Worm (Caenorhabditis elegans): Measurements from ENCODE around the gene nuo-4.

The nuo-4 gene

DNA sequence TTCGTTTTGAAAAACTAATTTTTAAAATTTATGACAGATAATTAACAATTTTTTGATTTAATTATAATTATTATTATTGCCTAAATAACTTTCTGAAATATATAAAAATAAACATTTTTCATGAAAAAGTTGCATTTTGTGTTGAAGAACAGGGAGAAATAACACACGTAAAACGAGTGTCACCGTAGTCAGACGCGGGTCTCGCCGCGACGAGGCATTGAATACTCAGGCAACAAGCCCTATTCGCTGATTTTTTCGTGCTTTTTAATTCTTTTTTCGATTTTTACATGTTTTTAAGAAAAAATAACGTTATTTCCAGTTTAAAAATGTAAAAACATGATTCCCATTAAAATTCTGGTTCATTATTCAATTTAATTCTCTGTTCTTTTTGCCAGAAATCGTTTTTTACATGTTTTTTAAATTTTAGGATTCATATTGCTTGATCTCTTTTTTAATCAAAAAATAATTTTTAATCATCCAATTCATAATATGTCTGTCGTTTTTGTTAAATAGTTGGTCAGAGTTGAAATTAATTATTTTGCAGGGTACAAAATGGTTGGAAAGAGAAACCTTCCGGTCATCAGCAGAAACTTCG is 49.4 kb upstream of the nuo-4 start, which contains the start of gene rpl-6 (continued):
- no peak for TF ChIP-seq nhr-120 (GFP tag; IDR thresholded peaks at IDR 0.05)
- TF ChIP-seq hlh-26 (GFP tag; conservative IDR thresholded peaks at IDR 0.05), result no peak
- no peak for TF ChIP-seq die-1 (tag; optimal IDR thresholded peaks at IDR 0.05)
- TF ChIP-seq hmg-1.2 (GFP tag; IDR thresholded peaks at IDR 0.05), result peak; percentile 86
- TF ChIP-seq akir-1 (GFP tag; optimal IDR thresholded peaks at IDR 0.05), result no peak
- no peak for TF ChIP-seq let-526 (GFP tag; IDR thresholded peaks at IDR 0.05)
- no peak for TF ChIP-seq cebp-1 (GFP tag; IDR thresholded peaks at IDR 0.05)
- TF ChIP-seq cebp-1 (tag; optimal IDR thresholded peaks at IDR 0.05), result peak; percentile 72
- TF ChIP-seq tbp1 (GFP tag; optimal IDR thresholded peaks at IDR 0.05), result peak; percentile 57
- 0 out of 2 replicates have a peak, but pooled peaks have one; percentile 44 for TF ChIP-seq D2030.7 (GFP tag; IDR thresholded peaks at IDR 0.05)
- no peak for TF ChIP-seq nhr-27 (tag; optimal IDR thresholded peaks at IDR 0.05)
- no peak for TF ChIP-seq cebp-2 (GFP tag; IDR thresholded peaks at IDR 0.05)
- peak; percentile 74 for TF ChIP-seq attf-3 (GFP tag; conservative IDR thresholded peaks at IDR 0.05)
- no peak for TF ChIP-seq F37B4.10 (GFP tag; IDR thresholded peaks at IDR 0.05)
- TF ChIP-seq egrh-3 (GFP tag; IDR thresholded peaks at IDR 0.05), result no peak
- TF ChIP-seq him-1 (tag; optimal IDR thresholded peaks at IDR 0.05), result no peak
- TF ChIP-seq madf-10 (tag; optimal IDR thresholded peaks at IDR 0.05), result peak; percentile 4
- no peak for TF ChIP-seq sdz-38 (tag; optimal IDR thresholded peaks at IDR 0.05)
- TF ChIP-seq mxl-1 (tag; optimal IDR thresholded peaks at IDR 0.05), result no peak
- TF ChIP-seq B0261.1 (tag; optimal IDR thresholded peaks at IDR 0.05), result no peak
- no peak for TF ChIP-seq F22D6.2 (tag; optimal IDR thresholded peaks at IDR 0.05)
- TF ChIP-seq lin-54 (GFP tag; optimal IDR thresholded peaks at IDR 0.05), result peak; percentile 80
- TF ChIP-seq aptf-2 (GFP tag; conservative IDR thresholded peaks at IDR 0.05), result no peak
- TF ChIP-seq madf-6 (GFP tag; IDR thresholded peaks at IDR 0.05), result peak; percentile 83
- TF ChIP-seq tlf-1 (GFP tag; optimal IDR thresholded peaks at IDR 0.05), result peak; percentile 88
- TF ChIP-seq K11D2.4 (GFP tag; IDR thresholded peaks at IDR 0.05), result peak; percentile 65; the same call in 1 of the 2 replicates
- peak; percentile 79 for TF ChIP-seq F23B12.7 (tag; optimal IDR thresholded peaks at IDR 0.05; ENCODE audit: insufficient read depth)
- peak; percentile 2 for TF ChIP-seq ama-1 (optimal IDR thresholded peaks at IDR 0.05)
- TF ChIP-seq ama-1 (GFP tag; optimal IDR thresholded peaks at IDR 0.05), result peak in 1 of 2 experiments; percentile 29
- no peak for TF ChIP-seq F57C9.4 (tag; optimal IDR thresholded peaks at IDR 0.05)
- TF ChIP-seq F49E8.2 (tag; optimal IDR thresholded peaks at IDR 0.05; ENCODE audit: insufficient read depth), result peak; percentile 47
- peak; percentile 84 for TF ChIP-seq madf-3 (GFP tag; IDR thresholded peaks at IDR 0.05)
- TF ChIP-seq snpc-1.1 (tag; optimal IDR thresholded peaks at IDR 0.05; ENCODE audit: insufficient read depth), result peak; percentile 37
- no peak for TF ChIP-seq hsf-1 (GFP tag; IDR thresholded peaks at IDR 0.05)
- peak; percentile 47 for TF ChIP-seq ztf-18 (tag; optimal IDR thresholded peaks at IDR 0.05)

DNA sequence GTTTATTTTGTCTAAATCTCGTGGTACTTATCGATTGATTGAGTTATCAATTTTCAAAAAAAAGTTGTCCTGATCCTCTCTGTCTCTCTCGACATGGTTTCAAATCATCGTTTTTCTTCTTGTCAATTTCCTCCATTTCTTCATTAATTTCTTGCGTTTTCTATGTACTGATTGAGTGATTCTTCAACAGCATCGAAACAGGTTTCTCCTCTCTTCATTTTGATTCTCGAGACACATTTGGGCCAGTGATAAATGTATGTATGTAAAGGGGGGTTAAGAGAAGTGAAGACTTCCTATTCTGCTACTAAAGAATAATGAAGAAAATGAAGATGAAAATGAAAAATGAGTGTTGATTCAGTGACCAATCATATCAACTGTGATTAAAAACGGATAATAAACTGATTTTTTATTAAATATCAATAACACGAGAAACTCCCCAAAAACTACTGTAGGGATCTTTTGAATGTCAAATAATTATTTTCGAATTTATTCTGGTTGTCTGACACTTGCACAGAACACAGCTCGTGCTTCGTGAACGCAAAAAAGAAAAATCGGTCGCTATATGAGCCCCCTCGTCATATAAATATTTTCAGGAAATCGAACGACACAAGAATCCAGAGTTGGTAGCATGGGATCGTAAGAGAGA is 44.6 kb upstream of the nuo-4 start:
- TF ChIP-seq somi-1 (GFP tag; optimal IDR thresholded peaks at IDR 0.05) (peak; percentile 26), ceh-79 (tag; optimal IDR thresholded peaks at IDR 0.05) (no peak), dpl-1 (GFP tag; optimal IDR thresholded peaks at IDR 0.05) (no peak), lin-40 (tag; optimal IDR thresholded peaks at IDR 0.05) (peak; percentile 20), egl-44 (GFP tag; IDR thresholded peaks at IDR 0.05) (no peak), B0261.1 (tag; optimal IDR thresholded peaks at IDR 0.05) (no peak), madf-6 (GFP tag; IDR thresholded peaks at IDR 0.05) (no peak), attf-6 (GFP tag; IDR thresholded peaks at IDR 0.05) (no peak), B0019.2 (GFP tag; conservative IDR thresholded peaks at IDR 0.05) (no peak), zim-3 (tag; optimal IDR thresholded peaks at IDR 0.05) (no peak), lsl-1 (GFP tag; optimal IDR thresholded peaks at IDR 0.05) (no peak), nfya-1 (tag; optimal IDR thresholded peaks at IDR 0.05; ENCODE audit: borderline replicate concordance, insufficient read depth) (no peak)

Measured in whole organism, young adult.